Worm (Caenorhabditis elegans): ENCODE data around the gene Y45G12C.1.
"Not testable (repeated sequence)": the region's sequence is repeated elsewhere in the genome, so short reads cannot be mapped to it uniquely, and the experiment has no call there.

Y45G12C.1 gene

DNA sequence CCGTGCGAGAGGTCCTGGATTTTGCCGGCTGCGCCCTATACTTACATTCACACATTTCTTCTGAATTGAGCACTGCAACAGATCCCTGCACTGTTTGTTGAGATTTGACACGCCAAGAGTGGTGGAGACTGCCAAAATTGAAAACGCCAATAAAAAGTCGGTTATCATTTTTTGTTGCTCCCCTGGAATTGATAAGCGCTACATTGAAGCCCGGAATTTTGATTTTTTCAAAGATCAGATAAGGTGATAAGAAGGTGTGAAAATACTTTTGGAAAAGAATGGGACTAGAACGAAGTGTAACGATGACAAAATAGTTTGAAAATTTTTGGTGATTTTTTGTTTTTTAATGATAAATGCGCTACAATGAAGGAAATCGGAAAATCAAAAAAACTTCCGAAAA is 20.2 kb downstream of the Y45G12C.1 start, which contains the start of gene C29G2.6:
Gene C29G2.6, minus strand, starts transcription at position 182 of the 400 bp plus-strand sequence.
- TF ChIP-seq ceh-13 (GFP tag; optimal IDR thresholded peaks at IDR 0.05): no peak
- no peak for TF ChIP-seq F13C5.2 (tag; optimal IDR thresholded peaks at IDR 0.05)
- no peak for TF ChIP-seq tbx-37 (GFP tag; conservative IDR thresholded peaks at IDR 0.05)
- no peak for TF ChIP-seq hmbx-1 (tag; optimal IDR thresholded peaks at IDR 0.05)
- no peak for TF ChIP-seq hmg-4 (GFP tag; optimal IDR thresholded peaks at IDR 0.05)
- TF ChIP-seq scrt-1 (GFP tag; IDR thresholded peaks at IDR 0.05): no peak
- no peak for TF ChIP-seq pes-1 (GFP tag; IDR thresholded peaks at IDR 0.05)
- no peak for TF ChIP-seq B0310.2 (tag; optimal IDR thresholded peaks at IDR 0.05)
- no peak for TF ChIP-seq ets-7 (tag; optimal IDR thresholded peaks at IDR 0.05)
- no peak for TF ChIP-seq ceh-36 (tag; optimal IDR thresholded peaks at IDR 0.05)
- no peak for TF ChIP-seq hnd-1 (tag; optimal IDR thresholded peaks at IDR 0.05)
- no peak for TF ChIP-seq tbx-11 (GFP tag; IDR thresholded peaks at IDR 0.05)
- TF ChIP-seq aly-1 (tag; optimal IDR thresholded peaks at IDR 0.05): no peak
- no peak for TF ChIP-seq flt-1 (GFP tag; IDR thresholded peaks at IDR 0.05)
- TF ChIP-seq tra-4 (tag; optimal IDR thresholded peaks at IDR 0.05): no peak
- TF ChIP-seq sea-1 (GFP tag; conservative IDR thresholded peaks at IDR 0.05): no peak
- no peak for TF ChIP-seq ama-1 (optimal IDR thresholded peaks at IDR 0.05)

DNA sequence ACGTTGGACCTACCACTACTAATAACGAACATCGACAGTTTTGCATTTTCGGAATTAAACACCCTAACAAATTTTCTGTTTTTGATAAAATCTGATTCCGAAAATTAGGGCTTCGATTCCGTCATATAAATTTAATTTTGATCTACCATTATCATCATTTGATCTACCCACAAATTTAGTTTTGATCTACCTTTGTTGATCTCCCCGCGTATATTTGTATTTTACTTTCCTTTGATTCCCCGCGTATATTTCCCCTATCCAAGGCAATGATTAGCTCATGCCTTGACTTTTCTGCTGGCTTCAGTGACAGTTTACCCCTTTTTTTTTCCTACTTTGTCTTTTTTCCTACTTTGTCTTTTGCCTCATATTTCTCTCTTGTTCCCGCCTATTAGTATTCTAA is 24.4 kb downstream of the Y45G12C.1 start:
- TF ChIP-seq tbx-37 (GFP tag; conservative IDR thresholded peaks at IDR 0.05): no peak
- no peak for TF ChIP-seq ama-1 (optimal IDR thresholded peaks at IDR 0.05)
- no peak for TF ChIP-seq flt-1 (GFP tag; IDR thresholded peaks at IDR 0.05)
- TF ChIP-seq tra-4 (tag; optimal IDR thresholded peaks at IDR 0.05): no peak
- TF ChIP-seq scrt-1 (GFP tag; IDR thresholded peaks at IDR 0.05): no peak
- TF ChIP-seq B0310.2 (tag; optimal IDR thresholded peaks at IDR 0.05): no peak
- no peak for TF ChIP-seq hmbx-1 (tag; optimal IDR thresholded peaks at IDR 0.05)
- TF ChIP-seq ets-7 (tag; optimal IDR thresholded peaks at IDR 0.05): no peak

DNA sequence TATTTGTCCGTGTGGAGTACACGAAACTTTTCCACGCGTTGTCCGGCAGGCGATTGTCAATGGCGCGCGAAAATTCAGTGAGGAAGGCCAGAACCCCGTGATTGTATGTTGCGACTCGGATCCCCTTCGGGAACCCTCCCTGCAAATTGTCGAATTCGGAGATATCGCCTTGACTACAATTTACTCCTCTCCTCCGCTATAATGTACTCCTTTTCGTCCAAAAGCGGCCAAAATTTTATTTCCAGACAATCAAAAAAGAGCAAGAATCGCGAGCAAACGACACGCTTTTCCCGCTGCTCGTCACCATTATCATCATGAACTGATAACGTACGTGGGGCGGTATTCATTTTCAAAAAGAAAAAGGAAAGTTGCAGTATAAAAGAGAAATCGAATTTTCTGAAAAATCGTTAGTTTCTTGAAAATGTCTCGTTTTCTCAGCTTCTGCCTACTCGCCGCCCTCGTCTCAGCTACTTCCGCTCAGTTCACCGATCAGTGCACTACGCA is 26.7 kb downstream of the Y45G12C.1 start, which contains the start of gene irg-3:
Gene irg-3, plus strand, starts transcription at position 419 of the 504 bp plus-strand sequence.
- no peak for TF ChIP-seq sea-1 (GFP tag; conservative IDR thresholded peaks at IDR 0.05)
- TF ChIP-seq tbx-11 (GFP tag; IDR thresholded peaks at IDR 0.05): no peak
- TF ChIP-seq aly-1 (tag; optimal IDR thresholded peaks at IDR 0.05): no peak
- TF ChIP-seq hnd-1 (tag; optimal IDR thresholded peaks at IDR 0.05): no peak
- no peak for TF ChIP-seq hmbx-1 (tag; optimal IDR thresholded peaks at IDR 0.05)
- TF ChIP-seq ets-7 (tag; optimal IDR thresholded peaks at IDR 0.05): no peak
- no peak for TF ChIP-seq ceh-13 (GFP tag; optimal IDR thresholded peaks at IDR 0.05)
- TF ChIP-seq ceh-36 (tag; optimal IDR thresholded peaks at IDR 0.05): no peak
- TF ChIP-seq pes-1 (GFP tag; IDR thresholded peaks at IDR 0.05): no peak
- TF ChIP-seq F13C5.2 (tag; optimal IDR thresholded peaks at IDR 0.05): no peak
- TF ChIP-seq scrt-1 (GFP tag; IDR thresholded peaks at IDR 0.05): no peak

DNA sequence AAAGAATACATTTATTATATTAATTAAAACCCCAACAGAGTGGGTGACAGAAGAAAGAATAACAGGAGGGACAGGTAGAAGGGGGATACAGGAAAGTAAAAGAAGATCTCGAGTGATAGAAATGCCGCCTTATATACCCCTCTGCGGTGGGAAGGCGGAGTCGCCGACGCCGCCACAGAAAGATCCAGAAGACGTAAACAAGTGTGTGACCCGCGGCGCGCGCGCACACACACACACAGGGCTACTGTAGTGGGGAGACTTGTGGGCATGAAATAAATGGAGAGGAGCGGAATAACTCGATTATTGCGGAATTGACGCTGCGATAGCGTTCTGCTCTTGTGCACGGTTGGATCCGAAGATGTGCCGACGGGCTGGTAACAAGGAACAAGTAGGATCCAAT is 30.2 kb downstream of the Y45G12C.1 start:
- no peak for TF ChIP-seq tbx-37 (GFP tag; conservative IDR thresholded peaks at IDR 0.05)

DNA sequence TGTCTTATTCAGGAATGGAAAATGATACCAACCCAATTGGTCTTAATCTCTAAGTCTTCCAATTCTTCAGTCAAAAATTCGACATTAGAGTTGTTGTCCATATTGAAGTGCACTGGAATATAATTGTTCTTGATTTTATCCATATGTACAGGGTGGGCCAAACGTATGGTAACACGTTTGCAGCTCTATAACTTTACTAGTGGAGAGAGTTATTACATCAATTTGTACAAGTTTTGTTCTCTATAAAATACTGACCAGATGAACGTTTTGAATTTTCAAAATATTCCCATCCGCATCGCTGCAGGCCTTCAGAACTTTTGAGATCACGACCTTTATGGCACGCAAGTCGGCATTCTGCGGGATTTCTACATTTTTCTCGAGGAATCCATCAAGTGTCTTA is 33.3 kb downstream of the Y45G12C.1 start, which contains the start of gene F53E10.5:
Gene F53E10.5, minus strand, starts transcription at position 101 of the 400 bp plus-strand sequence.
- not testable (repeated sequence) for TF ChIP-seq hnd-1 (tag; optimal IDR thresholded peaks at IDR 0.05); tbx-11 (GFP tag; IDR thresholded peaks at IDR 0.05); ets-7 (tag; optimal IDR thresholded peaks at IDR 0.05)

DNA sequence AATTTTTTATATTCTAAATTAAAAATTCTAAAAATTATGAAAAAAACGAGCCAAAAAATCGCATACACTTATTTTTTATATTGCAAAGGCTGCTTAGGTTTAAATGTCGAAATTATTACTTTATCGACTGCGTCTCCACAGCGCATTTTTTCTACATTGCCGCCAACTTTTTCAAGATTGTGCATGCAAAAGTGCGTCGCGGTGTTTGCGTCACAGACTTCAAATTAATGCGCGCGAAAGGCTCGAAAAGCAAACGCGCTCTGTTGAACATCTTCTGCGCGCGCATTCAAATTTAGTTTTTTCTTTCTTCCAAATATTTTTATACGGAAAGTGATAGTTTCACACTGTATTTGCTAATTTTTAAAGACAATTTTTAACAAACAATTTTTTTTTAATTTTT is 35.1 kb downstream of the Y45G12C.1 start:
- TF ChIP-seq F13C5.2 (tag; optimal IDR thresholded peaks at IDR 0.05) (peak; percentile 4), ceh-36 (tag; optimal IDR thresholded peaks at IDR 0.05) (no peak), tbx-37 (GFP tag; conservative IDR thresholded peaks at IDR 0.05) (no peak), pes-1 (GFP tag; IDR thresholded peaks at IDR 0.05) (peak; percentile 52; the same call in 1 of the 2 replicates), tbx-11 (GFP tag; IDR thresholded peaks at IDR 0.05) (0 out of 2 replicates have a peak, but pooled peaks have one; percentile 18), tra-4 (tag; optimal IDR thresholded peaks at IDR 0.05) (no peak), ets-7 (tag; optimal IDR thresholded peaks at IDR 0.05) (no peak), ama-1 (optimal IDR thresholded peaks at IDR 0.05) (no peak), flt-1 (GFP tag; IDR thresholded peaks at IDR 0.05) (no peak), hmbx-1 (tag; optimal IDR thresholded peaks at IDR 0.05) (no peak), B0310.2 (tag; optimal IDR thresholded peaks at IDR 0.05) (no peak), aly-1 (tag; optimal IDR thresholded peaks at IDR 0.05) (no peak)

DNA sequence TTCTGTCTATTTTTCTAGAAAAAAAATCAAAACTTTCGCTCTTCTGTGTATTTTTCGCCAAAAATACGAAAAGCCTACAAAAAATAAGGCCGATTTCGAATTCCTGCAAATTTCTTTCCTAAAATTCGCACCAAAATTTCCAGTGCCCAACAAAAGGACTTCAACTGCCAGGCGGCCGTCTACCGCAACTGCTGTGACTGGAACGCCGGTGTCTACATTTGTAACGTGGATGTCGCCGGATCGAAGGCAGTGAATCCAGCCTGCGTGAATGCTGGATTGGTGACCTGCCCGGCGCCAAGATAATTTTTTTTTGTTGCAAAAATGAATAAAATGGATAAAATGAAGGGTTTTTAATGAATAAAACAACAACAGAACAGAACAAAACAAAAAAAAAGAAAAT is 36.3 kb downstream of the Y45G12C.1 start:
- TF ChIP-seq pes-1 (GFP tag; IDR thresholded peaks at IDR 0.05) (no peak), scrt-1 (GFP tag; IDR thresholded peaks at IDR 0.05) (no peak), hnd-1 (tag; optimal IDR thresholded peaks at IDR 0.05) (no peak), tbx-37 (GFP tag; conservative IDR thresholded peaks at IDR 0.05) (no peak), ceh-13 (GFP tag; optimal IDR thresholded peaks at IDR 0.05) (no peak), sea-1 (GFP tag; conservative IDR thresholded peaks at IDR 0.05) (no peak), B0310.2 (tag; optimal IDR thresholded peaks at IDR 0.05) (no peak)

DNA sequence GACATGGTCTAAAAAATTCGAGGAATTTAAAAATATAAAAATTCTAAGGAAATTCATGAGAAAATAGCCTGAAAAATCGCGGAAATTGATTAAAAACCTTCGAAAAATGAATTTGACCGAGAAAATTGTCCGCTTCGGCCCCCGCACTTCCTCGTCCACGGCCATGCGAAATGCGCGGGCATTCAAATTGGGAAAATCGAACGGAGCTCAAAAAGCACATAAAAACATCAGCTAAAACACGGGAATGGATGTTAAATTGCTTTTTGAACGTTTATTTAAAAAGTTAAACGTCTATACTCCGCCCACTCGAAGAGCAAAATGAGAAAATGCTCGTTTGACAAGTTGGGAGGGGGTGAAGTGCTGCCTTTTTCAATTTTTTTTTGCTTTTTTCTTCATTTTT is 37.6 kb downstream of the Y45G12C.1 start, which contains the start of gene F53E10.6:
Gene F53E10.6, minus strand, starts transcription at position 8 of the 400 bp plus-strand sequence.
- TF ChIP-seq tra-4 (tag; optimal IDR thresholded peaks at IDR 0.05) (no peak), ama-1 (optimal IDR thresholded peaks at IDR 0.05) (no peak), pes-1 (GFP tag; IDR thresholded peaks at IDR 0.05) (peak; percentile 53; the same call in 1 of the 2 replicates), tbx-11 (GFP tag; IDR thresholded peaks at IDR 0.05) (0 out of 2 replicates have a peak, but pooled peaks have one; percentile 16), ceh-13 (GFP tag; optimal IDR thresholded peaks at IDR 0.05) (no peak), ceh-36 (tag; optimal IDR thresholded peaks at IDR 0.05) (no peak), sea-1 (GFP tag; conservative IDR thresholded peaks at IDR 0.05) (no peak), tbx-37 (GFP tag; conservative IDR thresholded peaks at IDR 0.05) (peak; percentile 60; the same call in 1 of the 2 replicates)

Data from whole organism, early embryonic.